Worm (Caenorhabditis elegans): ENCODE data around the gene F14H3.15.

The F14H3.15 gene

ce11 chrV:16047508-16047907 lies 12.5 kb downstream of the F14H3.15 start, which contains the start of gene str-198:
str-198 (plus strand) TSS chrV:16047808.
- no peak for TF ChIP-seq lir-1 (GFP tag; conservative IDR thresholded peaks at IDR 0.05)
- no peak for TF ChIP-seq nfya-2 (GFP tag; IDR thresholded peaks at IDR 0.05)
- TF ChIP-seq lin-54 (GFP tag; optimal IDR thresholded peaks at IDR 0.05), result no peak
- TF ChIP-seq athp-1 (tag; optimal IDR thresholded peaks at IDR 0.05), result no peak
- no peak for TF ChIP-seq hrde-1 (tag; optimal IDR thresholded peaks at IDR 0.05; ENCODE audit: borderline replicate concordance)
- no peak for TF ChIP-seq B0336.3 (GFP tag; IDR thresholded peaks at IDR 0.05)
- no peak for TF ChIP-seq egrh-3 (GFP tag; IDR thresholded peaks at IDR 0.05)
- TF ChIP-seq zim-3 (tag; optimal IDR thresholded peaks at IDR 0.05), result no peak
- no peak for TF ChIP-seq F10E7.11 (tag; optimal IDR thresholded peaks at IDR 0.05)
- TF ChIP-seq F55B11.4 (tag; optimal IDR thresholded peaks at IDR 0.05; ENCODE audit: borderline replicate concordance, insufficient read depth), result no peak
- no peak for TF ChIP-seq xnd-1 (tag; optimal IDR thresholded peaks at IDR 0.05)
- no peak for TF ChIP-seq ccch-3 (GFP tag; optimal IDR thresholded peaks at IDR 0.05)
- no peak for TF ChIP-seq die-1 (tag; optimal IDR thresholded peaks at IDR 0.05)
- TF ChIP-seq F49E8.2 (tag; optimal IDR thresholded peaks at IDR 0.05; ENCODE audit: insufficient read depth), result no peak
- no peak for TF ChIP-seq B0019.2 (GFP tag; conservative IDR thresholded peaks at IDR 0.05)
- TF ChIP-seq rec-8 (tag; optimal IDR thresholded peaks at IDR 0.05), result no peak
- no peak for TF ChIP-seq madf-8 (GFP tag; conservative IDR thresholded peaks at IDR 0.05)
- no peak for TF ChIP-seq madf-10 (tag; optimal IDR thresholded peaks at IDR 0.05)
- TF ChIP-seq nhr-80 (tag; optimal IDR thresholded peaks at IDR 0.05), result no peak

ce11 chrV:16047052-16047451 lies 13.0 kb downstream of the F14H3.15 start:
- no peak for TF ChIP-seq ceh-58 (GFP tag; IDR thresholded peaks at IDR 0.05)
- peak; percentile 77; the same call in 1 of the 2 replicates for TF ChIP-seq egrh-3 (GFP tag; IDR thresholded peaks at IDR 0.05)
- no peak for TF ChIP-seq Y56A3A.18 (GFP tag; IDR thresholded peaks at IDR 0.05)
- no peak for TF ChIP-seq cebp-1 (GFP tag; IDR thresholded peaks at IDR 0.05)
- no peak for TF ChIP-seq cebp-1 (tag; optimal IDR thresholded peaks at IDR 0.05)

DNA sequence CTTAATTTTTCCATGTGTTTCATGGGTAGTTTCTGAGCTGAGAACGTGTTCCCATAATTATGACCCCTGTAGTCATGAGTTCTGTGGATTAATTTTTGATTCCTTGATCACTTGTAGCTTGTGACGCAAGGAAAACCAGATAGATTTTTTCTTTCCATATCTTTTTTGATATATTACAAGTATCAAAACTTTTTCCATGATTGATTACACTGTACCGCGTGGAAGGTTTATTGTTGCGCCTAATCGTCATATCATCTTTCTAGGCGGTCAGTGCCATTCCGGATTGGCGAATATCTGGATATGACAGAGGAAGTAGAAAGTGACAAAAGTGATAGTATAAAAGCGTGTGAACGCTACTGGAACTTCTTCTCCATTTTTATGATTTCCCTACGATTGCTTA lies 13.5 kb downstream of the F14H3.15 start, which contains the start of gene ZK285.2:
Gene ZK285.2 (plus strand): TSS at position 301 of the 400 bp plus-strand sequence.
- TF ChIP-seq tbx-9 (tag; optimal IDR thresholded peaks at IDR 0.05; ENCODE audit: borderline replicate concordance) (no peak), hrde-1 (tag; optimal IDR thresholded peaks at IDR 0.05; ENCODE audit: borderline replicate concordance) (no peak), C06A6.2 (GFP tag; conservative IDR thresholded peaks at IDR 0.05) (no peak), K12H6.12 (tag; optimal IDR thresholded peaks at IDR 0.05) (no peak), T26A5.8 (tag; optimal IDR thresholded peaks at IDR 0.05) (no peak), zfh-2 (GFP tag; conservative IDR thresholded peaks at IDR 0.05) (no peak), zim-3 (tag; optimal IDR thresholded peaks at IDR 0.05) (no peak), cebp-1 (GFP tag; IDR thresholded peaks at IDR 0.05) (no peak), cebp-1 (tag; optimal IDR thresholded peaks at IDR 0.05) (no peak), F57C9.4 (tag; optimal IDR thresholded peaks at IDR 0.05) (no peak), somi-1 (GFP tag; optimal IDR thresholded peaks at IDR 0.05) (no peak), fkh-3 (tag; optimal IDR thresholded peaks at IDR 0.05) (no peak), sptf-2 (GFP tag; optimal IDR thresholded peaks at IDR 0.05) (no peak), Y53F4B.3 (GFP tag; IDR thresholded peaks at IDR 0.05) (no peak), Y53G8AR.9 (GFP tag; conservative IDR thresholded peaks at IDR 0.05) (no peak)

DNA sequence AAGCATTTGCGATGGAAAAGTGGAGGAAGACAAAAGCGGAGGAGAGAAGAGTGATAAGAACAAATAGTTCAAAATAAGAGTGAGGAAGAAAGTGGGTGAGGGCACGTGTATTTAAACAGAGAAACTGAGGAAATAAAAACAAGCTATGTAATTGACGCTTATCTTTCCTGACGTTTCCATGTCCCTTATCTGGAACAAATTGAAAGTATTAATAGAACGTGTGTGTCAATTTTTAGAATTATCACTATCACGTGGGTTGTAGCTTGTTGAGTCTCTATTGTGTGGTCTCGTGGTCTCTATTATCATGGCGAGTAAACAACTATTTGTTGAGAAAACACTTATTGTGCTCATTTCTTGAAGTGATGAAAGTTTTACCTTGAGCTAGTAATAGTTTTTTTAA lies 14.2 kb downstream of the F14H3.15 start, which contains the start of gene T10C6.15:
Gene T10C6.15 (minus strand): TSS at position 104 of the 400 bp plus-strand sequence.
- TF ChIP-seq ceh-100 (GFP tag; IDR thresholded peaks at IDR 0.05), result no peak
- peak; percentile 18 for TF ChIP-seq madf-10 (tag; optimal IDR thresholded peaks at IDR 0.05)
- TF ChIP-seq ztf-3 (GFP tag; optimal IDR thresholded peaks at IDR 0.05), result no peak
- TF ChIP-seq ets-4 (GFP tag; optimal IDR thresholded peaks at IDR 0.05), result no peak
- TF ChIP-seq ceh-91 (GFP tag; IDR thresholded peaks at IDR 0.05), result no peak
- TF ChIP-seq C06A6.2 (GFP tag; conservative IDR thresholded peaks at IDR 0.05), result no peak
- TF ChIP-seq him-1 (tag; optimal IDR thresholded peaks at IDR 0.05), result no peak
- peak; percentile 71 for TF ChIP-seq ztf-22 (GFP tag; optimal IDR thresholded peaks at IDR 0.05)
- TF ChIP-seq nhr-179 (tag; optimal IDR thresholded peaks at IDR 0.05), result no peak
- no peak for TF ChIP-seq lin-40 (tag; optimal IDR thresholded peaks at IDR 0.05)
- TF ChIP-seq egl-44 (GFP tag; IDR thresholded peaks at IDR 0.05), result 0 out of 2 replicates have a peak, but pooled peaks have one; percentile 51
- no peak for TF ChIP-seq akir-1 (GFP tag; optimal IDR thresholded peaks at IDR 0.05)
- TF ChIP-seq zim-3 (tag; optimal IDR thresholded peaks at IDR 0.05), result no peak
- TF ChIP-seq let-607 (tag; optimal IDR thresholded peaks at IDR 0.05), result peak in 1 of 2 experiments; percentile 38
